Worm (Caenorhabditis elegans) whole organism, late embryonic: ENCODE data around the gene rsf-1.

Source experiments
- C08G9.2 ChIP-seq: sonication (generic microtip); optimal IDR thresholded peaks from 2 replicates; lab custom pipeline; 2016; ENCODE audit warnings: mild to moderate bottlenecking, missing genetic modification characterization, moderate library complexity, missing compliant biosample characterization
- F13H6.1 ChIP-seq: sonication (generic microtip); optimal IDR thresholded peaks from 2 replicates; lab custom pipeline; 2016; ENCODE audit warnings: missing genetic modification characterization, missing compliant biosample characterization
- K02D7.2 ChIP-seq: sonication (generic microtip); optimal IDR thresholded peaks from 2 replicates; lab custom pipeline; 2017; ENCODE audit warnings: mild to moderate bottlenecking, missing genetic modification characterization, missing compliant biosample characterization
- K09A11.1 ChIP-seq: sonication (generic microtip); optimal IDR thresholded peaks from 2 replicates; lab custom pipeline; 2017; ENCODE audit warnings: antibody characterized with exemption, mild to moderate bottlenecking, missing genetic modification characterization, missing compliant biosample characterization; ENCODE audit not compliant: insufficient read depth
- Y22D7AL.16 ChIP-seq: sonication (generic microtip); optimal IDR thresholded peaks from 2 replicates; lab custom pipeline; 2016; ENCODE audit warnings: missing genetic modification characterization, missing compliant biosample characterization
- ahr-1 ChIP-seq: sonication (generic microtip); optimal IDR thresholded peaks from 2 replicates; lab custom pipeline; 2016; ENCODE audit warnings: missing genetic modification characterization, missing compliant biosample characterization
- ama-1 ChIP-seq: fragments of 150-350 bp; optimal IDR thresholded peaks from 2 replicates; lab custom pipeline; 2014
- ceh-14 ChIP-seq: sonication (generic microtip); optimal IDR thresholded peaks from 2 replicates; lab custom pipeline; 2016; ENCODE audit warnings: missing genotype, missing genetic modification characterization, missing compliant biosample characterization
- ceh-18 ChIP-seq: sonication (generic microtip); optimal IDR thresholded peaks from 2 replicates; lab custom pipeline; 2016; ENCODE audit warnings: missing genetic modification characterization, missing compliant biosample characterization
- ceh-2 ChIP-seq: sonication (generic microtip); optimal IDR thresholded peaks from 2 replicates; lab custom pipeline; 2016; ENCODE audit warnings: missing genotype, missing genetic modification characterization, missing compliant biosample characterization
- ceh-22 ChIP-seq: sonication (generic microtip); optimal IDR thresholded peaks from 2 replicates; lab custom pipeline; 2017; ENCODE audit warnings: missing biosample characterization, missing genetic modification characterization
- ceh-24 ChIP-seq: sonication (generic microtip); optimal IDR thresholded peaks from 2 replicates; lab custom pipeline; 2016; ENCODE audit warnings: mild to moderate bottlenecking, missing genetic modification characterization, missing compliant biosample characterization
- ceh-30 ChIP-seq: fragments of 150-350 bp; optimal IDR thresholded peaks from 2 replicates; lab custom pipeline; 2014; ENCODE audit warnings: missing biosample characterization, missing genetic modification characterization
- ceh-31 ChIP-seq: sonication (generic microtip); optimal IDR thresholded peaks from 2 replicates; lab custom pipeline; 2016; ENCODE audit warnings: missing genetic modification characterization, missing compliant biosample characterization
- ceh-34 ChIP-seq: sonication (generic microtip); optimal IDR thresholded peaks from 2 replicates; lab custom pipeline; 2016; ENCODE audit warnings: mild to moderate bottlenecking, missing genetic modification characterization, missing compliant biosample characterization
- ceh-45 ChIP-seq: fragments of 200-800 bp; sonication (Bioruptor generic); IDR thresholded peaks from 2 replicates; pipeline ENCODE4 v1.3.6; 2022; ENCODE audit warnings: missing genetic modification reagents, missing genetic modification characterization, missing compliant biosample characterization
- ceh-48 ChIP-seq: sonication (generic microtip); optimal IDR thresholded peaks from 2 replicates; lab custom pipeline; 2016; ENCODE audit warnings: missing genetic modification characterization, inconsistent platforms, missing compliant biosample characterization
- ceh-6 ChIP-seq: fragments of 200-800 bp; sonication (Bioruptor generic); optimal IDR thresholded peaks from 2 replicates; lab custom pipeline; 2018; ENCODE audit warnings: mild to moderate bottlenecking, missing genetic modification characterization, missing compliant biosample characterization
- ceh-9 ChIP-seq: sonication (generic microtip); optimal IDR thresholded peaks from 2 replicates; lab custom pipeline; 2016; ENCODE audit warnings: mild to moderate bottlenecking, missing genetic modification characterization, inconsistent platforms, missing compliant biosample characterization
- dmd-4 ChIP-seq: sonication (generic microtip); optimal IDR thresholded peaks from 2 replicates; lab custom pipeline; 2016; ENCODE audit warnings: borderline replicate concordance, missing genetic modification characterization, missing compliant biosample characterization
- ets-4 ChIP-seq: sonication (generic microtip); optimal IDR thresholded peaks from 2 replicates; lab custom pipeline; 2016; ENCODE audit warnings: missing genetic modification characterization, missing compliant biosample characterization
- eyg-1 ChIP-seq: sonication (generic microtip); optimal IDR thresholded peaks from 2 replicates; lab custom pipeline; 2016; ENCODE audit warnings: missing genotype, missing genetic modification characterization, missing compliant biosample characterization
- fax-1 ChIP-seq: sonication (generic microtip); optimal IDR thresholded peaks from 2 replicates; lab custom pipeline; 2016; ENCODE audit warnings: missing genotype, missing genetic modification characterization, missing compliant biosample characterization
- fkh-10 ChIP-seq: fragments of 150-350 bp; optimal IDR thresholded peaks from 2 replicates; lab custom pipeline; 2014; ENCODE audit warnings: missing biosample characterization, missing genetic modification reagents, missing genetic modification characterization
- hlh-13 ChIP-seq: fragments of 200-800 bp; sonication (Bioruptor generic); optimal IDR thresholded peaks from 2 replicates; lab custom pipeline; 2018; ENCODE audit warnings: mild to moderate bottlenecking, missing genetic modification characterization, missing compliant biosample characterization
- hlh-8 ChIP-seq: sonication (generic microtip); optimal IDR thresholded peaks from 2 replicates; lab custom pipeline; 2016; ENCODE audit warnings: missing genotype, missing genetic modification characterization, missing compliant biosample characterization
- madf-2 ChIP-seq: sonication (generic microtip); optimal IDR thresholded peaks from 2 replicates; lab custom pipeline; 2017; ENCODE audit warnings: missing genetic modification characterization, missing compliant biosample characterization
- mec-3 ChIP-seq: sonication (generic microtip); optimal IDR thresholded peaks from 2 replicates; lab custom pipeline; 2016; ENCODE audit warnings: borderline replicate concordance, missing genetic modification characterization, missing compliant biosample characterization
- nhr-232 ChIP-seq: sonication (generic microtip); optimal IDR thresholded peaks from 2 replicates; lab custom pipeline; 2016; ENCODE audit warnings: missing genetic modification characterization, missing compliant biosample characterization
- npax-4 ChIP-seq: sonication (generic microtip); optimal IDR thresholded peaks from 2 replicates; lab custom pipeline; 2016; ENCODE audit warnings: missing genetic modification characterization, missing compliant biosample characterization
- odd-2 ChIP-seq: sonication (generic microtip); optimal IDR thresholded peaks from 2 replicates; lab custom pipeline; 2017; ENCODE audit warnings: antibody characterized with exemption, mild to moderate bottlenecking, missing genetic modification characterization, missing compliant biosample characterization
- pax-1 ChIP-seq: fragments of 150-350 bp; optimal IDR thresholded peaks from 2 replicates; lab custom pipeline; 2014; ENCODE audit warnings: missing biosample characterization, missing genetic modification characterization
- pha-2 ChIP-seq: sonication (generic microtip); optimal IDR thresholded peaks from 2 replicates; lab custom pipeline; 2017; ENCODE audit warnings: mild to moderate bottlenecking, missing genetic modification characterization, missing compliant biosample characterization
- pqm-1 ChIP-seq: sonication (generic microtip); optimal IDR thresholded peaks from 2 replicates; lab custom pipeline; 2016; ENCODE audit warnings: missing genetic modification characterization, missing compliant biosample characterization
- ref-2 ChIP-seq: sonication (generic microtip); optimal IDR thresholded peaks from 2 replicates; lab custom pipeline; 2016; ENCODE audit warnings: missing genetic modification characterization, missing compliant biosample characterization
- sdc-2 ChIP-seq: sonication (generic microtip); optimal IDR thresholded peaks from 2 replicates; lab custom pipeline; 2016; ENCODE audit warnings: missing genotype, missing genetic modification characterization, missing compliant biosample characterization
- syd-9 ChIP-seq: sonication (generic microtip); optimal IDR thresholded peaks from 2 replicates; lab custom pipeline; 2016; ENCODE audit warnings: mild to moderate bottlenecking, missing genetic modification characterization, moderate library complexity, missing compliant biosample characterization
- tbx-2 ChIP-seq: sonication (generic microtip); optimal IDR thresholded peaks from 2 replicates; lab custom pipeline; 2016; ENCODE audit warnings: missing genetic modification characterization, missing compliant biosample characterization
- unc-3 ChIP-seq, 2 experiments: fragments of 200-800 bp in 1 of 2; sonication (Bioruptor generic) in 1 of 2; sonication (generic microtip) in 1 of 2; conservative IDR thresholded peaks in 1 of 2; optimal IDR thresholded peaks in 1 of 2; 2 replicates each; pipeline versions ENCODE4 v1.3.6 to Lab custom; 2016 to 2022; ENCODE audit warnings: missing compliant biosample characterization in 2 of 2, missing genetic modification characterization in 2 of 2, missing genetic modification reagents in 1 of 2
- unc-55 ChIP-seq: sonication (generic microtip); optimal IDR thresholded peaks from 2 replicates; lab custom pipeline; 2017; ENCODE audit warnings: missing biosample characterization, missing genetic modification reagents, missing genetic modification characterization
- unc-86 ChIP-seq: sonication (generic microtip); optimal IDR thresholded peaks from 2 replicates; lab custom pipeline; 2016; ENCODE audit warnings: missing genetic modification characterization, missing compliant biosample characterization
- zip-5 ChIP-seq: sonication (generic microtip); optimal IDR thresholded peaks from 2 replicates; lab custom pipeline; 2016; ENCODE audit warnings: missing genetic modification characterization, missing compliant biosample characterization
- ztf-16 ChIP-seq: sonication (generic microtip); optimal IDR thresholded peaks from 2 replicates; lab custom pipeline; 2017; ENCODE audit warnings: missing genetic modification characterization, missing compliant biosample characterization

rsf-1 gene

DNA sequence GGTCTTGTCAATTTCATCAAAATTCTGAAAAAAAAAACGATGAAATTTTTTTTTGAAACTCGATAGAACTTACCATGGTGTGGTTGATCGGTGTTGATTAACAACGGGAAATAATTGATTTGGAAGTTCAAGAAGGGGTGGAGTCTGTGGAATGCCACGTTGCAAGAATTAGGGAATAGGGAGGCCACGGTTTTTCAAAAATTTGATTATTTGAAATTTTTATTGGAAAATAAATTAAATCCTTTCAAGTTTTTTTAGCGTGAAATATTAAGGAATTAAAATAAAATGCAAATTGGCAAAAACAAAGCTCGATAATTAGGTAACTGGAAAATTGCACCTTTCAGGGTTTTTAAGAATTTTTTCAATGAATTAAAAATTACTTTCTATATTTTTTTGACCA, 33.3 kb downstream of the rsf-1 start, which contains the start of gene rmd-3:
Gene rmd-3, minus strand, starts transcription at position 101 of the 400 bp plus-strand sequence.
- TF ChIP-seq unc-3 (GFP tag; conservative IDR thresholded peaks at IDR 0.05; lab: Robert Waterston, UW) (no peak), unc-3 (tag; optimal IDR thresholded peaks at IDR 0.05; lab: Kevin White, UChicago) (no peak), pqm-1 (tag; lab: Kevin White, UChicago) (no peak), ahr-1 (no peak), F13H6.1 (no peak), ceh-2 (tag; lab: Kevin White, UChicago) (no peak), unc-55 (no peak), Y22D7AL.16 (tag; lab: Kevin White, UChicago) (no peak), ceh-34 (tag; lab: Kevin White, UChicago) (no peak), ama-1 (lab: Kevin White, UChicago) (no peak), zip-5 (no peak), ceh-31 (tag; lab: Kevin White, UChicago) (no peak), unc-86 (tag; lab: Kevin White, UChicago) (no peak), hlh-13 (GFP tag; lab: Kevin White, UChicago) (no peak), K02D7.2 (tag; lab: Kevin White, UChicago) (no peak), ztf-16 (no peak), pax-1 (no peak), ceh-30 (tag; lab: Kevin White, UChicago) (no peak)

DNA sequence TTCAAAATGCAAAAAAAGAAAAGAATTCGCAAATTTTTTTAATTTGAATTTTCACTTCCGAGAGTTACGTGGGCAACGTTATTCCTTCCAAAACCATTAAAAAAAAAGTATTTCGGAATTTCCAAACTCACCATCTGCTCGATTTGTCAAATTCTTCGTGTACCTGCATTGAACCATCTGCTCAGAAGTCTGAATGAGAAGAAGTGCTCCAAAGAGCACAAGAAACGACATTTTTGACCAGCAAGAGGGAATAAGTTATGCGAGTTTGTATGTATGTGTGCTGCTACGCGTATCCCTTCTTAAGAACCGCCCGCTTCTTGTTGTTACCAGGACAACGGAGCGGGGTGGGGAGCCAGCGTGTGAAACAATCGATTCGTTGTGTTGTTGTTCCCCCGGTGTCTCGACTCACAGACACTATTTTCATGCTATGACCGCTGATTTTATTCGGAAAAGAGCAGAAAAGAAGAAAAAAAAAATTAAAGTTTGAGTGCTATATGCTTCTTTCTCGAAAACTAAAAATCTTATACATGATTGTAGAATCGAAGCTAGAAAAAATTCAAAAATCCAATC, 37.2 kb downstream of the rsf-1 start, which contains the start of gene lgc-20:
Gene lgc-20, minus strand, starts transcription at position 311 of the 570 bp plus-strand sequence.
- TF ChIP-seq ceh-48 (tag; lab: Kevin White, UChicago): peak; percentile 2
- no peak for TF ChIP-seq eyg-1 (tag; lab: Kevin White, UChicago)

DNA sequence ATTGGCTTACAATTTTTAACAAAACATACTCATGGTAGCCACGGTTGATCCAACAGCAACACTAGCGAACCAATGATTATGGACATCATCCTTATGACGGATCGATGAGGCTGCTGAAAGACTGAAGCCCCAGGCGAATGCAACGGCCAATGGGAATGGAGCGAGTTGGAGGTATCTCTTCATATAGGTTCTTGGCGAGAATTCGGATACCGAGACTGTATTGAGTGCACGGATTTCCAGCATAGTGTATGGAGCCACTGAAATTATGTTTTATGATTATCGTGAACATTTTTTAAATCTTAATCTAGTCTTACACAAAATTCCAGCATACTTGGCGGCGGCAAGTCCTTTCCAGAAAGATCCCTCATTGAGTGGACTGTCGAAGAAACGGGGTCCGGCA, 38.4 kb downstream of the rsf-1 start:
- TF ChIP-seq hlh-13 (GFP tag; lab: Kevin White, UChicago) (no peak), mec-3 (tag; lab: Kevin White, UChicago) (no peak), pha-2 (tag; lab: Kevin White, UChicago) (no peak), ceh-18 (tag; lab: Kevin White, UChicago) (no peak), K09A11.1 (no peak), unc-55 (no peak), syd-9 (tag; lab: Kevin White, UChicago) (no peak), ceh-22 (no peak), ceh-31 (tag; lab: Kevin White, UChicago) (no peak), npax-4 (no peak), madf-2 (no peak), ceh-9 (no peak), ama-1 (lab: Kevin White, UChicago) (no peak), ceh-24 (tag; lab: Kevin White, UChicago) (no peak), sdc-2 (tag; lab: Kevin White, UChicago) (no peak), odd-2 (tag; lab: Kevin White, UChicago) (no peak), ref-2 (tag; lab: Kevin White, UChicago) (no peak), C08G9.2 (tag; lab: Kevin White, UChicago) (no peak), ceh-45 (no peak)

DNA sequence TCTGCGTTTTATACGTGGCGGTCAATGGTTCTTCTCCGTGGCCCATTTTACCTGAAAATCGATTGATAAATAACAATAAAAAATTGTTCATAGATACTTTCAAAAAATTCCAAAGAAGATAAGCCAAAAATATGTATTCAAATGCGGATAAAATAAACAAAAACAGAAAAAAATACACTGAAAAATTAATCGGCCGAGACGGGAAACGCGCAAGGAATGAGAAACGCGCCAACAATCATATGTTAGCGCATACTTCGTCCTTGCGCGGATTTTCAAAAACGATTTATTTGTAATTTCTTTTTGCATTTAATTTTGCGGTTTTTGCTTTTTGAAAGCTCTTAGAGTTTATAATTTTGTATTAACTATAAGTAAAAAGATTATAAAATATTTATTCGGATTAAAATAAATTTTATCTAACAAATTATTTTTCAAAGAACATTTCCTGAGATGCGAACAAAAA, 39.4 kb downstream of the rsf-1 start, which contains the start of gene nduf-11:
Gene nduf-11, minus strand, starts transcription at position 51 of the 460 bp plus-strand sequence.
- peak; percentile 29 for TF ChIP-seq ceh-48 (tag; lab: Kevin White, UChicago)
- no peak for TF ChIP-seq ets-4
- no peak for TF ChIP-seq zip-5
- peak; percentile 48 for TF ChIP-seq K09A11.1
- no peak for TF ChIP-seq ztf-16
- no peak for TF ChIP-seq K02D7.2 (tag; lab: Kevin White, UChicago)
- TF ChIP-seq hlh-8 (tag; lab: Kevin White, UChicago): no peak
- TF ChIP-seq ceh-6: no peak
- no peak for TF ChIP-seq mec-3 (tag; lab: Kevin White, UChicago)
- no peak for TF ChIP-seq ceh-9
- TF ChIP-seq fkh-10 (GFP tag; lab: Kevin White, UChicago): no peak
- no peak for TF ChIP-seq ceh-30 (tag; lab: Kevin White, UChicago)
- no peak for TF ChIP-seq npax-4
- TF ChIP-seq ahr-1: no peak
- peak; percentile 1 for TF ChIP-seq nhr-232 (tag; lab: Kevin White, UChicago)
- TF ChIP-seq unc-55: no peak
- peak; percentile 19 for TF ChIP-seq fax-1 (tag; lab: Kevin White, UChicago)
- peak; percentile 59 for TF ChIP-seq tbx-2 (tag; lab: Kevin White, UChicago)
- TF ChIP-seq ceh-24 (tag; lab: Kevin White, UChicago): no peak
- TF ChIP-seq dmd-4: no peak
- TF ChIP-seq ref-2 (tag; lab: Kevin White, UChicago): peak; percentile 46
- TF ChIP-seq ceh-31 (tag; lab: Kevin White, UChicago): peak; percentile 59
- TF ChIP-seq odd-2 (tag; lab: Kevin White, UChicago): no peak
- no peak for TF ChIP-seq ceh-22
- peak; percentile 58 for TF ChIP-seq ceh-14 (tag; lab: Kevin White, UChicago)
- TF ChIP-seq C08G9.2 (tag; lab: Kevin White, UChicago): no peak
- TF ChIP-seq pha-2 (tag; lab: Kevin White, UChicago): peak; percentile 9
- TF ChIP-seq Y22D7AL.16 (tag; lab: Kevin White, UChicago): peak; percentile 0
- peak; percentile 31 for TF ChIP-seq ceh-18 (tag; lab: Kevin White, UChicago)
- TF ChIP-seq ceh-34 (tag; lab: Kevin White, UChicago): peak; percentile 39
